Worm (Caenorhabditis elegans): ENCODE results near the gene Y51H7C.12.
A peak's percentile ranks its signal among the peaks of the same experiment; 100 is the strongest.
"Not testable (repeated sequence)": the region's sequence is repeated elsewhere in the genome, so short reads cannot be mapped to it uniquely, and the experiment has no call there.

Y51H7C.12 gene

ce11 chrII:1446696-1447293, at the start of gene Y51H7C.12:
Gene Y51H7C.12 (minus strand): TSS chrII:1446746.
- not testable (repeated sequence) for TF ChIP-seq dpl-1 (GFP tag; optimal IDR thresholded peaks at IDR 0.05); skn-1 (tag; optimal IDR thresholded peaks at IDR 0.05); C04F5.9 (tag; optimal IDR thresholded peaks at IDR 0.05)

ce11 chrII:1490813-1491212, 44.3 kb upstream of the Y51H7C.12 start:
- TF ChIP-seq nhr-47 (tag; optimal IDR thresholded peaks at IDR 0.05) (no peak), fkh-10 (GFP tag; optimal IDR thresholded peaks at IDR 0.05) (no peak), ama-1 (optimal IDR thresholded peaks at IDR 0.05) (no peak)

- TF ChIP-seq mef-2 (tag; optimal IDR thresholded peaks at IDR 0.05), result no peak
- no peak for TF ChIP-seq efl-1 (optimal IDR thresholded peaks at IDR 0.05)
- peak in 1 of 2 experiments; percentile 39 for TF ChIP-seq efl-1 (GFP tag; optimal IDR thresholded peaks at IDR 0.05 in 1 of 2)
Observed at ce11 chrII:1482419-1482818, 35.9 kb upstream of the Y51H7C.12 start.

- no peak for TF ChIP-seq sptf-1 (tag; optimal IDR thresholded peaks at IDR 0.05)
- TF ChIP-seq unc-86 (tag; optimal IDR thresholded peaks at IDR 0.05), result no peak
- no peak for TF ChIP-seq nhr-20 (tag; optimal IDR thresholded peaks at IDR 0.05)
- no peak for TF ChIP-seq nhr-85 (tag)
- no peak for TF ChIP-seq irx-1 (tag; optimal IDR thresholded peaks at IDR 0.05)
- TF ChIP-seq swsn-7 (tag; optimal IDR thresholded peaks at IDR 0.05), result no peak
- no peak for TF ChIP-seq elt-2 (tag; optimal IDR thresholded peaks at IDR 0.05)
- no peak for TF ChIP-seq ceh-63 (GFP tag; optimal IDR thresholded peaks at IDR 0.05)
- no peak for TF ChIP-seq isw-1 (GFP tag; IDR thresholded peaks at IDR 0.05)
- no peak for TF ChIP-seq skn-1 (tag; optimal IDR thresholded peaks at IDR 0.05)
- TF ChIP-seq nhr-77 (tag; optimal IDR thresholded peaks at IDR 0.05), result no peak
- no peak for TF ChIP-seq ces-1 (GFP tag; optimal IDR thresholded peaks at IDR 0.05)
- no peak for TF ChIP-seq dpl-1 (GFP tag; optimal IDR thresholded peaks at IDR 0.05)
- no peak for TF ChIP-seq hlh-4 (tag; optimal IDR thresholded peaks at IDR 0.05)
Observed at ce11 chrII:1481660-1482059, 35.1 kb upstream of the Y51H7C.12 start.

- TF ChIP-seq hlh-17 (GFP tag; optimal IDR thresholded peaks at IDR 0.05; ENCODE audit: borderline replicate concordance) (no peak), dpl-1 (GFP tag; optimal IDR thresholded peaks at IDR 0.05) (no peak), mep-1 (tag; optimal IDR thresholded peaks at IDR 0.05) (no peak), tbx-2 (tag; optimal IDR thresholded peaks at IDR 0.05) (no peak), dsc-1 (tag; optimal IDR thresholded peaks at IDR 0.05) (peak; percentile 20), nhr-84 (tag; optimal IDR thresholded peaks at IDR 0.05) (no peak), ceh-88 (GFP tag; IDR thresholded peaks at IDR 0.05) (no peak), ztf-4 (tag; optimal IDR thresholded peaks at IDR 0.05) (no peak), Y116A8C.19 (tag; optimal IDR thresholded peaks at IDR 0.05; ENCODE audit: borderline replicate concordance) (no peak), zip-4 (GFP tag; optimal IDR thresholded peaks at IDR 0.05) (no peak), efl-1 (optimal IDR thresholded peaks at IDR 0.05) (no peak), efl-1 (GFP tag; optimal IDR thresholded peaks at IDR 0.05 in 1 of 2) (peak in 1 of 2 experiments; percentile 61), C16A3.4 (tag; optimal IDR thresholded peaks at IDR 0.05) (no peak), fkh-10 (GFP tag; optimal IDR thresholded peaks at IDR 0.05) (no peak)
Observed at ce11 chrII:1478522-1478921, 32.0 kb upstream of the Y51H7C.12 start.

ce11 chrII:1477975-1478374, 31.4 kb upstream of the Y51H7C.12 start:
- no peak for TF ChIP-seq mep-1 (tag; optimal IDR thresholded peaks at IDR 0.05)
- no peak for TF ChIP-seq unc-30 (tag; optimal IDR thresholded peaks at IDR 0.05)
- no peak for TF ChIP-seq efl-1 (optimal IDR thresholded peaks at IDR 0.05)
- TF ChIP-seq efl-1 (GFP tag; optimal IDR thresholded peaks at IDR 0.05 in 1 of 2), result peak in 1 of 2 experiments; percentile 60
- no peak for TF ChIP-seq lin-35 (GFP tag; optimal IDR thresholded peaks at IDR 0.05)
